Fruit fly (Drosophila melanogaster) whole organism, embryonic: ENCODE results near the gene CG4953.

ENCODE experiments used
- CG10267 ChIP-seq: fragments of 200-800 bp; sonication (Bioruptor generic); optimal IDR thresholded peaks from 2 replicates; lab custom pipeline; 2018; ENCODE audit warnings: missing biosample characterization, mild to moderate bottlenecking, missing genetic modification characterization, moderate library complexity
- CG12659 ChIP-seq: fragments of 200-800 bp; sonication (Bioruptor generic); optimal IDR thresholded peaks from 3 replicates; lab custom pipeline; 2017; ENCODE audit warnings: mild to moderate bottlenecking, missing biosample characterization, missing genetic modification reagents, missing genetic modification characterization
- CG13123 ChIP-seq: fragments of 200-800 bp; sonication (Bioruptor generic); optimal IDR thresholded peaks from 2 replicates; lab custom pipeline; 2016; ENCODE audit warnings: missing biosample characterization, missing genetic modification characterization
- CG14014 ChIP-seq: fragments of 200-800 bp; sonication (Bioruptor generic); IDR thresholded peaks from 2 replicates; pipeline ENCODE4 v1.3.6; 2022; ENCODE audit warnings: missing biosample characterization, missing genetic modification characterization
- CG1603 ChIP-seq: fragments of 200-800 bp; sonication (Bioruptor generic); optimal IDR thresholded peaks from 2 replicates; lab custom pipeline; 2019; ENCODE audit warnings: missing biosample characterization, mild to moderate bottlenecking, missing genetic modification characterization, moderate library complexity
- CG16813 ChIP-seq: fragments of 200-800 bp; sonication (Bioruptor generic); IDR thresholded peaks from 3 replicates; pipeline ENCODE4 v1.3.6; 2022; ENCODE audit warnings: missing biosample characterization, missing genetic modification characterization; ENCODE audit not compliant: partially characterized antibody
- CG17385 ChIP-seq: fragments of 200-800 bp; sonication (Bioruptor generic); optimal IDR thresholded peaks from 3 replicates; lab custom pipeline; 2018; ENCODE audit warnings: missing biosample characterization, mild to moderate bottlenecking, missing genetic modification characterization
- CG2116 ChIP-seq: fragments of 200-800 bp; sonication (Bioruptor generic); optimal IDR thresholded peaks from 3 replicates; lab custom pipeline; 2018; ENCODE audit warnings: missing biosample characterization, mild to moderate bottlenecking, missing genetic modification characterization
- CG30020 ChIP-seq: fragments of 200-800 bp; optimal IDR thresholded peaks from 2 replicates; lab custom pipeline; 2019; ENCODE audit warnings: missing biosample characterization, mild to moderate bottlenecking, missing genetic modification characterization, moderate library complexity
- CG3726 ChIP-seq: fragments of 200-800 bp; sonication (Bioruptor generic); IDR thresholded peaks from 3 replicates; pipeline ENCODE4, ENCODE4 v1.3.6; 2022; ENCODE audit warnings: missing biosample characterization, missing genetic modification characterization
- CG6254 ChIP-seq: fragments of 200-800 bp; sonication (Bioruptor generic); optimal IDR thresholded peaks from 3 replicates; lab custom pipeline; 2017; ENCODE audit warnings: mild to moderate bottlenecking, missing biosample characterization, missing genetic modification reagents, missing genetic modification characterization
- CG6791 ChIP-seq: fragments of 200-800 bp; sonication (Bioruptor generic); IDR thresholded peaks from 3 replicates; pipeline ENCODE4 v1.3.6; 2022; ENCODE audit warnings: missing biosample characterization, missing genetic modification characterization; ENCODE audit not compliant: partially characterized antibody
- CG7556 ChIP-seq: fragments of 200-800 bp; sonication (Bioruptor generic); optimal IDR thresholded peaks from 2 replicates; lab custom pipeline; 2017; ENCODE audit warnings: missing biosample characterization, mild to moderate bottlenecking, missing genetic modification characterization
- CG8290 ChIP-seq, 3 experiments: fragments of 200-800 bp; sonication (Bioruptor generic); optimal IDR thresholded peaks; 2 replicates each; lab custom pipeline; 2016 to 2019; ENCODE audit warnings: missing biosample characterization in 3 of 3, missing genetic modification characterization in 3 of 3, mild to moderate bottlenecking in 2 of 3, moderate library complexity in 1 of 3
- CG8359 ChIP-seq: fragments of 200-800 bp; sonication (Bioruptor generic); optimal IDR thresholded peaks from 2 replicates; lab custom pipeline; 2017; ENCODE audit warnings: missing biosample characterization, mild to moderate bottlenecking, missing genetic modification characterization, borderline replicate concordance
- CG9437 ChIP-seq: fragments of 200-800 bp; sonication (Bioruptor generic); optimal IDR thresholded peaks from 2 replicates; lab custom pipeline; 2018; ENCODE audit warnings: missing biosample characterization, mild to moderate bottlenecking, missing genetic modification characterization
- CG9797 ChIP-seq: fragments of 200-800 bp; sonication (Bioruptor generic); optimal IDR thresholded peaks from 3 replicates; lab custom pipeline; 2018; ENCODE audit warnings: missing biosample characterization, mild to moderate bottlenecking, missing genetic modification characterization
- CHES-1-like ChIP-seq: fragments of 200-800 bp; sonication (Bioruptor generic); optimal IDR thresholded peaks from 2 replicates; lab custom pipeline; 2016; ENCODE audit warnings: missing biosample characterization, missing genetic modification characterization
- CoRest ChIP-seq: fragments of 200-800 bp; sonication (Bioruptor generic); optimal IDR thresholded peaks from 3 replicates; lab custom pipeline; 2018; ENCODE audit warnings: missing biosample characterization, mild to moderate bottlenecking, missing genetic modification characterization, moderate library complexity
- Dfd ChIP-seq, 2 experiments: fragments of >200 bp; optimal IDR thresholded peaks; 2 replicates each; lab custom pipeline; 2017; ENCODE audit warnings: missing biosample characterization in 2 of 2, missing genetic modification characterization in 2 of 2
- Doc2 ChIP-seq: fragments of 200-800 bp; sonication (Bioruptor generic); IDR thresholded peaks from 2 replicates; pipeline ENCODE4 v1.3.6; 2022; ENCODE audit warnings: missing biosample characterization, missing genetic modification characterization
- Dp ChIP-seq: fragments of 200-800 bp; sonication (Bioruptor generic); optimal IDR thresholded peaks from 2 replicates; lab custom pipeline; 2018; ENCODE audit warnings: missing biosample characterization, mild to moderate bottlenecking, missing genetic modification characterization, moderate library complexity
- Dref ChIP-seq: fragments of 200-800 bp; sonication (Bioruptor generic); IDR thresholded peaks from 2 replicates; pipeline ENCODE4 v1.3.6; 2022; ENCODE audit warnings: missing biosample characterization, missing genetic modification characterization
- E2f2 ChIP-seq: fragments of 200-800 bp; sonication (Bioruptor generic); IDR thresholded peaks from 2 replicates; pipeline ENCODE4 v1.3.6; 2022; ENCODE audit warnings: missing biosample characterization, missing genetic modification characterization
- ERR ChIP-seq: fragments of 200-800 bp; sonication (Bioruptor generic); optimal IDR thresholded peaks from 2 replicates; lab custom pipeline; 2016; ENCODE audit warnings: missing biosample characterization, missing genetic modification characterization
- Ets97D ChIP-seq: fragments of 200-800 bp; sonication (Bioruptor generic); optimal IDR thresholded peaks from 3 replicates; lab custom pipeline; 2016; ENCODE audit warnings: missing biosample characterization, missing genetic modification characterization
- Fer1 ChIP-seq: fragments of 200-800 bp; sonication (Bioruptor generic); optimal IDR thresholded peaks from 2 replicates; lab custom pipeline; 2017; ENCODE audit warnings: missing biosample characterization, mild to moderate bottlenecking, missing genetic modification characterization
- Hmr ChIP-seq: fragments of 200-800 bp; sonication (Bioruptor generic); optimal IDR thresholded peaks from 3 replicates; lab custom pipeline; 2017; ENCODE audit warnings: mild to moderate bottlenecking, missing biosample characterization, missing genetic modification reagents, missing genetic modification characterization
- Hr51 ChIP-seq, 2 experiments: fragments of 200-800 bp; sonication (Bioruptor generic); optimal IDR thresholded peaks; 2 replicates in 1 of 2; 3 replicates in 1 of 2; lab custom pipeline; 2016 to 2018; ENCODE audit warnings: missing biosample characterization in 2 of 2, missing genetic modification characterization in 2 of 2, mild to moderate bottlenecking in 1 of 2, moderate library complexity in 1 of 2
- Hr78 ChIP-seq, 2 experiments: fragments of 200-800 bp in 1 of 2; fragments of >200 bp in 1 of 2; sonication (Bioruptor generic) in 1 of 2; optimal IDR thresholded peaks; 2 replicates each; lab custom pipeline; 2017 to 2019; ENCODE audit warnings: missing biosample characterization in 2 of 2, missing genetic modification characterization in 2 of 2, mild to moderate bottlenecking in 1 of 2, moderate library complexity in 1 of 2
- MESR4 ChIP-seq: fragments of 200-800 bp; sonication (Bioruptor generic); optimal IDR thresholded peaks from 2 replicates; lab custom pipeline; 2018; ENCODE audit warnings: missing biosample characterization, mild to moderate bottlenecking, missing genetic modification characterization, moderate library complexity
- Max ChIP-seq: fragments of 200-800 bp; sonication (Bioruptor generic); optimal IDR thresholded peaks from 2 replicates; lab custom pipeline; 2016; ENCODE audit warnings: missing biosample characterization, mild to moderate bottlenecking, missing genetic modification characterization
- Med ChIP-seq: fragments of 200-800 bp; sonication (Bioruptor generic); peaks from one replicate; lab custom pipeline; 2016; ENCODE audit warnings: missing biosample characterization, missing genetic modification characterization, mild to moderate bottlenecking, inconsistent platforms, moderate library complexity
- Neu2 ChIP-seq: fragments of 200-800 bp; sonication (Bioruptor generic); optimal IDR thresholded peaks from 3 replicates; lab custom pipeline; 2016; ENCODE audit warnings: missing biosample characterization, missing genetic modification characterization, borderline replicate concordance
- Nf-YC ChIP-seq: fragments of 200-800 bp; optimal IDR thresholded peaks from 3 replicates; lab custom pipeline; 2019; ENCODE audit warnings: missing biosample characterization, mild to moderate bottlenecking, missing genetic modification characterization, moderate library complexity
- Optix ChIP-seq: fragments of 200-800 bp; sonication (Bioruptor generic); IDR thresholded peaks from 3 replicates; pipeline ENCODE4 v1.3.6; 2022; ENCODE audit warnings: missing biosample characterization, missing genetic modification characterization
- Rfx ChIP-seq: fragments of 200-800 bp; sonication (Bioruptor generic); IDR thresholded peaks from 2 replicates; pipeline ENCODE4 v1.3.6; 2022; ENCODE audit warnings: missing biosample characterization, missing genetic modification characterization
- Sin3A ChIP-seq: fragments of >200 bp; optimal IDR thresholded peaks from 2 replicates; lab custom pipeline; 2018
- Ssrp ChIP-seq: fragments of 200-800 bp; sonication (Bioruptor generic); optimal IDR thresholded peaks from 2 replicates; lab custom pipeline; 2018; ENCODE audit warnings: missing biosample characterization, mild to moderate bottlenecking, missing genetic modification characterization, moderate library complexity
- Stat92E ChIP-seq, 3 experiments: fragments of >200 bp in 2 of 3; fragments of 200-800 bp in 1 of 3; sonication (Bioruptor generic) in 1 of 3; optimal IDR thresholded peaks; 2 replicates each; lab custom pipeline; 2017 to 2019; ENCODE audit warnings: missing biosample characterization in 3 of 3, missing genetic modification characterization in 3 of 3, mild to moderate bottlenecking in 1 of 3, moderate library complexity in 1 of 3
- YL-1 ChIP-seq: fragments of 200-800 bp; sonication (Bioruptor generic); optimal IDR thresholded peaks from 3 replicates; lab custom pipeline; 2017; ENCODE audit warnings: missing biosample characterization, mild to moderate bottlenecking, missing genetic modification characterization
- cg ChIP-seq: fragments of 200-800 bp; sonication (Bioruptor generic); optimal IDR thresholded peaks from 3 replicates; lab custom pipeline; 2019; ENCODE audit warnings: missing biosample characterization, mild to moderate bottlenecking, missing genetic modification characterization, moderate library complexity
- chif ChIP-seq, 2 experiments: fragments of 200-800 bp; sonication (Bioruptor generic); optimal IDR thresholded peaks; 3 replicates each; lab custom pipeline; 2016; ENCODE audit warnings: missing biosample characterization in 2 of 2, missing genetic modification characterization in 2 of 2
- gem ChIP-seq: fragments of 200-800 bp; sonication (Bioruptor generic); optimal IDR thresholded peaks from 2 replicates; lab custom pipeline; 2019; ENCODE audit warnings: missing biosample characterization, mild to moderate bottlenecking, missing genetic modification characterization, moderate library complexity
- gfzf ChIP-seq: fragments of 200-800 bp; sonication (Bioruptor generic); optimal IDR thresholded peaks from 2 replicates; lab custom pipeline; 2016; ENCODE audit warnings: missing biosample characterization, mild to moderate bottlenecking, missing genetic modification characterization, moderate library complexity
- prd ChIP-seq, 3 experiments: fragments of >200 bp in 2 of 3; fragments of 200-800 bp in 1 of 3; sonication (Bioruptor generic) in 1 of 3; optimal IDR thresholded peaks in 2 of 3; IDR thresholded peaks in 1 of 3; 2 replicates in 2 of 3; 3 replicates in 1 of 3; pipeline versions ENCODE4 v1.3.6 to Lab custom; 2017 to 2022; ENCODE audit warnings: missing biosample characterization in 1 of 3, missing genetic modification characterization in 1 of 3
- pzg ChIP-seq: fragments of 200-800 bp; sonication (Bioruptor generic); optimal IDR thresholded peaks from 3 replicates; lab custom pipeline; 2018; ENCODE audit warnings: missing biosample characterization, mild to moderate bottlenecking, missing genetic modification characterization, moderate library complexity
- tna ChIP-seq: fragments of 200-800 bp; sonication (Bioruptor generic); IDR thresholded peaks from 2 replicates; pipeline ENCODE4 v1.3.6; 2022; ENCODE audit warnings: missing biosample characterization, missing genetic modification characterization; ENCODE audit not compliant: partially characterized antibody

CG4953 gene

dm6 chr2L:10303786-10304185 is 37.3 kb downstream of the CG4953 start, which contains the start of gene nmd (continued):
- TF ChIP-seq Hr78 (GFP tag; optimal IDR thresholded peaks at IDR 0.05; lab: Kevin White, UChicago) = no peak
- TF ChIP-seq Sin3A = peak; percentile 35
- no peak for TF ChIP-seq CG8359 (GFP tag; lab: Kevin White, UChicago)
- peak; percentile 50 for TF ChIP-seq Fer1 (GFP tag; lab: Kevin White, UChicago)
- TF ChIP-seq CG9437 (GFP tag; lab: Kevin White, UChicago) = no peak
- peak; percentile 64 for TF ChIP-seq YL-1
- TF ChIP-seq Doc2 (GFP tag; lab: Robert Waterston, UW) = no peak
- TF ChIP-seq CG12659 (GFP tag; lab: Kevin White, UChicago) = peak; percentile 55
- peak; percentile 90 for TF ChIP-seq CG30020 (tag; lab: Kevin White, UChicago)
- peak in 1 of 2 experiments; percentile 3 for TF ChIP-seq chif (GFP tag; optimal IDR thresholded peaks at IDR 0.05; lab: Kevin White, UChicago)
- no peak for TF ChIP-seq CG14014 (GFP tag; lab: Robert Waterston, UW)
- peak; percentile 73 for TF ChIP-seq CG8290 (GFP tag; optimal IDR thresholded peaks at IDR 0.05; lab: Kevin White, UChicago)
- TF ChIP-seq CG8290 (tag; optimal IDR thresholded peaks at IDR 0.05; lab: Kevin White, UChicago) = peak in 1 of 2 experiments; percentile 22
- no peak for TF ChIP-seq ERR (GFP tag; lab: Kevin White, UChicago)
- peak; percentile 63 for TF ChIP-seq CG1603 (tag; lab: Kevin White, UChicago)
- TF ChIP-seq Hr51 (GFP tag; optimal IDR thresholded peaks at IDR 0.05; lab: Kevin White, UChicago) = peak in 1 of 2 experiments; percentile 24
- TF ChIP-seq Hmr (GFP tag; lab: Kevin White, UChicago) = peak; percentile 32
- peak; percentile 51 for TF ChIP-seq Max (GFP tag; lab: Kevin White, UChicago)
- no peak for TF ChIP-seq Dfd (GFP tag; optimal IDR thresholded peaks at IDR 0.05; lab: Kevin White, UChicago)
- TF ChIP-seq CHES-1-like (GFP tag; lab: Kevin White, UChicago) = no peak
- TF ChIP-seq Neu2 (GFP tag; lab: Kevin White, UChicago) = no peak
- TF ChIP-seq CG9797 = peak; percentile 71
- peak; percentile 16 for TF ChIP-seq gem (tag; lab: Kevin White, UChicago)
- peak; percentile 35; the same call in 1 of the 2 replicates for TF ChIP-seq E2f2 (GFP tag; lab: Robert Waterston, UW)
- peak; percentile 12; the same call in 1 of the 2 replicates for TF ChIP-seq tna (GFP tag; lab: Robert Waterston, UW)
- TF ChIP-seq Dref = peak; percentile 59
- TF ChIP-seq Optix = no peak
- TF ChIP-seq Dp (GFP tag; lab: Kevin White, UChicago) = peak; percentile 29
- TF ChIP-seq Stat92E (GFP tag; optimal IDR thresholded peaks at IDR 0.05; lab: Kevin White, UChicago) = no peak
- no peak for TF ChIP-seq Ssrp
- peak; percentile 31 for TF ChIP-seq Nf-YC (tag; lab: Kevin White, UChicago)
- TF ChIP-seq Rfx (GFP tag; lab: Robert Waterston, UW) = peak; percentile 57
- TF ChIP-seq CG3726 (GFP tag; lab: Robert Waterston, UW) = no peak
- TF ChIP-seq CG7556 (GFP tag; lab: Kevin White, UChicago) = no peak
- TF ChIP-seq CoRest (tag; lab: Kevin White, UChicago) = peak; percentile 24
- no peak for TF ChIP-seq CG6254 (GFP tag; lab: Kevin White, UChicago)
- TF ChIP-seq Med = no peak
- TF ChIP-seq CG16813 (GFP tag; lab: Robert Waterston, UW) = peak; percentile 50; the same call in 1 of the 3 replicates
- peak; percentile 92 for TF ChIP-seq CG2116 (GFP tag; lab: Kevin White, UChicago)
- peak; percentile 80 for TF ChIP-seq pzg (GFP tag; lab: Kevin White, UChicago)
- peak; percentile 77 for TF ChIP-seq MESR4 (GFP tag; lab: Kevin White, UChicago)
- TF ChIP-seq cg (GFP tag; lab: Kevin White, UChicago) = peak; percentile 4
- TF ChIP-seq CG6791 (GFP tag; lab: Robert Waterston, UW) = 0 out of 3 replicates have a peak, but pooled peaks have one; percentile 22
- peak; percentile 14 for TF ChIP-seq CG10267 (tag; lab: Kevin White, UChicago)
- TF ChIP-seq CG17385 (GFP tag; lab: Kevin White, UChicago) = peak; percentile 91
- TF ChIP-seq prd (optimal IDR thresholded peaks at IDR 0.05; lab: Kevin White, UChicago) = no peak
- TF ChIP-seq prd (GFP tag; IDR thresholded peaks at IDR 0.05; lab: Robert Waterston, UW) = peak; percentile 4; the same call in 1 of the 3 replicates
- peak; percentile 48 for TF ChIP-seq Ets97D (GFP tag; lab: Kevin White, UChicago)
- TF ChIP-seq CG13123 = no peak
- TF ChIP-seq gfzf (GFP tag; lab: Kevin White, UChicago) = peak; percentile 86
